Worm (Caenorhabditis elegans): Measurements from ENCODE around the gene Y17D7B.10.

ce11 chrV:18750445-18750844 lies 33.1 kb upstream of the Y17D7B.10 start, which contains the start of the genes F11D11.21 and F11D11.12:
- TF ChIP-seq rnt-1 (tag; optimal IDR thresholded peaks at IDR 0.05), result no peak
- TF ChIP-seq pha-4 (tag; optimal IDR thresholded peaks at IDR 0.05), result no peak
- TF ChIP-seq sox-4 (tag; optimal IDR thresholded peaks at IDR 0.05), result no peak
